Fruit fly (Drosophila melanogaster): ENCODE measurements around the gene CG7384.

The CG7384 gene

dm6 chr2L:10519225-10519624, 9.0 kb upstream of the CG7384 start (continued):
- TF ChIP-seq CG6765 (GFP tag; optimal IDR thresholded peaks at IDR 0.05): peak; percentile 43
- no peak for TF ChIP-seq pzg (GFP tag; optimal IDR thresholded peaks at IDR 0.05)
- TF ChIP-seq dm (GFP tag; optimal IDR thresholded peaks at IDR 0.05): no peak
- TF ChIP-seq ewg (GFP tag; optimal IDR thresholded peaks at IDR 0.05): peak; percentile 16
- TF ChIP-seq disco-r (GFP tag; optimal IDR thresholded peaks at IDR 0.05): peak; percentile 10
- TF ChIP-seq Stat92E (GFP tag; optimal IDR thresholded peaks at IDR 0.05): no peak
- peak; percentile 79 for TF ChIP-seq CG14441 (GFP tag; IDR thresholded peaks at IDR 0.05)
- TF ChIP-seq sc (optimal IDR thresholded peaks at IDR 0.05): no peak
- no peak for TF ChIP-seq sc (GFP tag; optimal IDR thresholded peaks at IDR 0.05)
- TF ChIP-seq sim (GFP tag; IDR thresholded peaks at IDR 0.05): 0 out of 2 replicates have a peak, but pooled peaks have one; percentile 13
- peak; percentile 38 for TF ChIP-seq Bteb2 (GFP tag; optimal IDR thresholded peaks at IDR 0.05)
- TF ChIP-seq hb (GFP tag; IDR thresholded peaks at IDR 0.05; ENCODE audit: partially characterized antibody): no peak
- TF ChIP-seq Atf3 (GFP tag; optimal IDR thresholded peaks at IDR 0.05): no peak
- TF ChIP-seq lov (optimal IDR thresholded peaks at IDR 0.05): no peak
- no peak for TF ChIP-seq lov (GFP tag; IDR thresholded peaks at IDR 0.05)
- TF ChIP-seq CG5245 (GFP tag; optimal IDR thresholded peaks at IDR 0.05): no peak
- peak; percentile 83 for TF ChIP-seq CG2678 (tag; optimal IDR thresholded peaks at IDR 0.05)
- 0 out of 2 replicates have a peak, but pooled peaks have one; percentile 34 for TF ChIP-seq dati (GFP tag; IDR thresholded peaks at IDR 0.05)
- TF ChIP-seq CG17385 (GFP tag; optimal IDR thresholded peaks at IDR 0.05): peak; percentile 48
- TF ChIP-seq CG6175 (GFP tag; IDR thresholded peaks at IDR 0.05): no peak
- TF ChIP-seq CG6854 (GFP tag; optimal IDR thresholded peaks at IDR 0.05): peak; percentile 26
- TF ChIP-seq tap (tag; optimal IDR thresholded peaks at IDR 0.05): peak; percentile 54
- TF ChIP-seq HLH54F (GFP tag; optimal IDR thresholded peaks at IDR 0.05): peak; percentile 17
- TF ChIP-seq her (GFP tag; optimal IDR thresholded peaks at IDR 0.05): no peak
- no peak for TF ChIP-seq CG16779 (GFP tag; IDR thresholded peaks at IDR 0.05)
- TF ChIP-seq Usf (GFP tag; optimal IDR thresholded peaks at IDR 0.05): no peak
- no peak for TF ChIP-seq CG12236 (GFP tag; optimal IDR thresholded peaks at IDR 0.05)
- no peak for TF ChIP-seq CG16813 (GFP tag; IDR thresholded peaks at IDR 0.05; ENCODE audit: partially characterized antibody)
- peak; percentile 29 for TF ChIP-seq fd96Cb (tag; optimal IDR thresholded peaks at IDR 0.05)
- TF ChIP-seq Mad (GFP tag; optimal IDR thresholded peaks at IDR 0.05): no peak
- TF ChIP-seq vvl (GFP tag; IDR thresholded peaks at IDR 0.05): peak; percentile 85
- TF ChIP-seq Abd-B (GFP tag; optimal IDR thresholded peaks at IDR 0.05): peak; percentile 7
- no peak for TF ChIP-seq Optix (GFP tag; IDR thresholded peaks at IDR 0.05)
- TF ChIP-seq CG34376 (GFP tag; optimal IDR thresholded peaks at IDR 0.05): no peak
- TF ChIP-seq zfh1 (GFP tag; IDR thresholded peaks at IDR 0.05): peak; percentile 56; the same call in 2 of the 3 replicates
- no peak for TF ChIP-seq CG9876 (GFP tag; optimal IDR thresholded peaks at IDR 0.05)
- peak; percentile 35 for TF ChIP-seq Fer2 (tag; optimal IDR thresholded peaks at IDR 0.05)
- TF ChIP-seq Sox102F (GFP tag; optimal IDR thresholded peaks at IDR 0.05): peak; percentile 63
- no peak for TF ChIP-seq twi (tag; optimal IDR thresholded peaks at IDR 0.05)
- peak; percentile 80 for TF ChIP-seq sens (GFP tag)
- TF ChIP-seq Fer3 (tag; optimal IDR thresholded peaks at IDR 0.05): peak; percentile 76
- TF ChIP-seq fru (optimal IDR thresholded peaks at IDR 0.05): no peak
- TF ChIP-seq CG6272 (GFP tag; IDR thresholded peaks at IDR 0.05): 0 out of 2 replicates have a peak, but pooled peaks have one; percentile 32
- TF ChIP-seq CG18599 (GFP tag; optimal IDR thresholded peaks at IDR 0.05): peak; percentile 85
- TF ChIP-seq CG2116 (GFP tag; optimal IDR thresholded peaks at IDR 0.05): peak; percentile 3
- no peak for TF ChIP-seq ab (GFP tag; optimal IDR thresholded peaks at IDR 0.05)
- TF ChIP-seq BtbVII (GFP tag; optimal IDR thresholded peaks at IDR 0.05): peak; percentile 55
- TF ChIP-seq nerfin-2 (GFP tag; IDR thresholded peaks at IDR 0.05; ENCODE audit: partially characterized antibody): no peak
- peak; percentile 34 for TF ChIP-seq CG10209 (GFP tag; optimal IDR thresholded peaks at IDR 0.05)
- peak; percentile 57 for TF ChIP-seq PHDP (tag; optimal IDR thresholded peaks at IDR 0.05)
- no peak for TF ChIP-seq kay (GFP tag; optimal IDR thresholded peaks at IDR 0.05)
- TF ChIP-seq Blimp-1 (GFP tag; optimal IDR thresholded peaks at IDR 0.05): peak; percentile 54
